Worm (Caenorhabditis elegans) whole organism, early embryonic: Measurements from ENCODE around the gene K03H1.13.

Experiments used
- B0310.2 ChIP-seq: sonication (generic microtip); optimal IDR thresholded peaks from 2 replicates; lab custom pipeline; 2016; ENCODE audit warnings: mild to moderate bottlenecking, missing genetic modification characterization, missing compliant biosample characterization
- ama-1 ChIP-seq: fragments of 150-350 bp; optimal IDR thresholded peaks from 2 replicates; lab custom pipeline; 2014
- ceh-13 ChIP-seq: fragments of 200-800 bp; sonication (Bioruptor generic); optimal IDR thresholded peaks from 2 replicates; lab custom pipeline; 2018; ENCODE audit warnings: mild to moderate bottlenecking, missing genetic modification characterization, missing compliant biosample characterization
- ceh-36 ChIP-seq: sonication (generic microtip); optimal IDR thresholded peaks from 2 replicates; lab custom pipeline; 2016; ENCODE audit warnings: missing genetic modification characterization, inconsistent platforms, missing compliant biosample characterization
- ets-7 ChIP-seq: sonication (generic microtip); optimal IDR thresholded peaks from 2 replicates; lab custom pipeline; 2016; ENCODE audit warnings: missing genotype, missing genetic modification characterization, missing compliant biosample characterization
- flt-1 ChIP-seq: fragments of 200-800 bp; sonication (Bioruptor generic); IDR thresholded peaks from 2 replicates; pipeline ENCODE4 v1.3.6; 2022; ENCODE audit warnings: missing genetic modification characterization, missing compliant biosample characterization
- hmbx-1 ChIP-seq: sonication (generic microtip); optimal IDR thresholded peaks from 2 replicates; lab custom pipeline; 2016; ENCODE audit warnings: mild to moderate bottlenecking, missing genetic modification characterization, missing compliant biosample characterization
- hnd-1 ChIP-seq: sonication (generic microtip); optimal IDR thresholded peaks from 2 replicates; lab custom pipeline; 2016; ENCODE audit warnings: missing genetic modification characterization, missing compliant biosample characterization
- pes-1 ChIP-seq: fragments of 200-800 bp; sonication (Bioruptor generic); IDR thresholded peaks from 2 replicates; pipeline ENCODE4 v1.3.6; 2022; ENCODE audit warnings: missing genetic modification reagents, missing genetic modification characterization, missing compliant biosample characterization
- scrt-1 ChIP-seq: fragments of 200-800 bp; sonication (Bioruptor generic); IDR thresholded peaks from 2 replicates; pipeline ENCODE4 v1.3.6; 2022; ENCODE audit warnings: missing genetic modification characterization, missing compliant biosample characterization
- sea-1 ChIP-seq: fragments of 200-800 bp; sonication (Bioruptor generic); conservative IDR thresholded peaks from 2 replicates; pipeline ENCODE4 v1.3.6; 2022; ENCODE audit warnings: missing genetic modification characterization, missing compliant biosample characterization
- tbx-37 ChIP-seq: fragments of 200-800 bp; sonication (Bioruptor generic); conservative IDR thresholded peaks from 2 replicates; pipeline ENCODE4 v1.3.6; 2022; ENCODE audit warnings: missing genetic modification reagents, missing genetic modification characterization, missing compliant biosample characterization

ce11 chrIII:9922874-9923273, 27.3 kb downstream of the K03H1.13 start, which contains the start of gene cbp-2:
- TF ChIP-seq ceh-36 (tag; lab: Kevin White, UChicago) (no peak), pes-1 (no peak), hnd-1 (tag; lab: Kevin White, UChicago) (no peak), ets-7 (tag; lab: Kevin White, UChicago) (no peak), ama-1 (lab: Kevin White, UChicago) (no peak), B0310.2 (tag; lab: Kevin White, UChicago) (no peak), sea-1 (GFP tag; lab: Robert Waterston, UW) (no peak), ceh-13 (GFP tag; lab: Kevin White, UChicago) (no peak), scrt-1 (GFP tag; lab: Robert Waterston, UW) (no peak), hmbx-1 (tag; lab: Kevin White, UChicago) (no peak), flt-1 (GFP tag; lab: Robert Waterston, UW) (no peak), tbx-37 (GFP tag; lab: Robert Waterston, UW) (no peak)
